Fruit fly (Drosophila melanogaster): ENCODE measurements around the gene kek5.

dm6 chrX:19485057-19485456, 132.1 kb downstream of the kek5 start:
- TF ChIP-seq bab1 (GFP tag; optimal IDR thresholded peaks at IDR 0.05) = no peak
- no peak for TF ChIP-seq CG7101 (tag; optimal IDR thresholded peaks at IDR 0.05)
- no peak for TF ChIP-seq CG14711 (tag; optimal IDR thresholded peaks at IDR 0.05)
- no peak for TF ChIP-seq Hr96 (GFP tag; optimal IDR thresholded peaks at IDR 0.05)
- TF ChIP-seq tj (GFP tag; optimal IDR thresholded peaks at IDR 0.05) = no peak
- no peak for TF ChIP-seq CG7045 (GFP tag; optimal IDR thresholded peaks at IDR 0.05)
- no peak for TF ChIP-seq Mnt (GFP tag; optimal IDR thresholded peaks at IDR 0.05)
- TF ChIP-seq CG1620 (GFP tag; optimal IDR thresholded peaks at IDR 0.05) = no peak
- no peak for TF ChIP-seq CG12768 (GFP tag; optimal IDR thresholded peaks at IDR 0.05)
- no peak for TF ChIP-seq kay (GFP tag; ENCODE audit: borderline replicate concordance)
- no peak for TF ChIP-seq CG11617 (GFP tag; optimal IDR thresholded peaks at IDR 0.05)
- no peak for TF ChIP-seq toe (GFP tag; optimal IDR thresholded peaks at IDR 0.05)
- no peak for TF ChIP-seq CG5204 (GFP tag; optimal IDR thresholded peaks at IDR 0.05)

Data from whole organism, adult.